Worm (Caenorhabditis elegans) whole organism, midembryonic: Measurements from ENCODE around the gene F26A1.7.

ENCODE experiments used
- T22C8.4 ChIP-seq: fragments of 200-800 bp; sonication (Bioruptor generic); IDR thresholded peaks from 2 replicates; pipeline ENCODE4 v1.3.6; 2022; ENCODE audit warnings: missing genetic modification characterization, missing compliant biosample characterization
- cog-1 ChIP-seq: sonication (generic microtip); optimal IDR thresholded peaks from 2 replicates; lab custom pipeline; 2016; ENCODE audit warnings: missing genetic modification characterization, missing compliant biosample characterization
- flt-1 ChIP-seq: fragments of 200-800 bp; sonication (Bioruptor generic); IDR thresholded peaks from 2 replicates; pipeline ENCODE4 v1.3.6; 2022; ENCODE audit warnings: missing genetic modification characterization, missing compliant biosample characterization
- klf-2 ChIP-seq: fragments of 200-800 bp; sonication (Bioruptor generic); conservative IDR thresholded peaks from 2 replicates; pipeline ENCODE4 v1.3.6; 2022; ENCODE audit warnings: missing genetic modification reagents, missing genetic modification characterization, missing compliant biosample characterization
- med-1 ChIP-seq: sonication (generic microtip); optimal IDR thresholded peaks from 2 replicates; lab custom pipeline; 2017; ENCODE audit warnings: missing genetic modification characterization, mild to moderate bottlenecking, missing compliant biosample characterization, antibody characterized with exemption, missing genetic modification reagents; ENCODE audit not compliant: insufficient read depth
- ref-1 ChIP-seq: fragments of 200-800 bp; sonication (Bioruptor generic); conservative IDR thresholded peaks from 2 replicates; pipeline ENCODE4 v1.3.6; 2022; ENCODE audit warnings: missing genetic modification reagents, missing genetic modification characterization, missing compliant biosample characterization
- tab-1 ChIP-seq: fragments of 200-800 bp; sonication (Bioruptor generic); IDR thresholded peaks from 2 replicates; pipeline ENCODE4 v1.3.6; 2022; ENCODE audit warnings: missing genetic modification characterization, missing compliant biosample characterization
- ztf-23 ChIP-seq: fragments of 200-800 bp; sonication (Bioruptor generic); IDR thresholded peaks from 2 replicates; pipeline ENCODE4 v1.3.6; 2022; ENCODE audit warnings: missing genetic modification reagents, missing genetic modification characterization, missing compliant biosample characterization
- ztf-29 ChIP-seq: fragments of 200-800 bp; sonication (Bioruptor generic); IDR thresholded peaks from 2 replicates; pipeline ENCODE4 v1.3.6; 2022; ENCODE audit warnings: missing genetic modification reagents, missing genetic modification characterization, missing compliant biosample characterization

Gene F26A1.7

ce11 chrIII:4822140-4822539 lies 2.4 kb upstream of the F26A1.7 start, which contains the start of gene F26A1.8:
F26A1.8 (minus strand) TSS chrIII:4822240.
- TF ChIP-seq T22C8.4, result no peak
- no peak for TF ChIP-seq med-1 (GFP tag; lab: Kevin White, UChicago)
- TF ChIP-seq flt-1 (GFP tag; lab: Robert Waterston, UW), result no peak
- no peak for TF ChIP-seq klf-2 (GFP tag; lab: Robert Waterston, UW)
- TF ChIP-seq ztf-23 (GFP tag; lab: Robert Waterston, UW), result no peak
- TF ChIP-seq ztf-29 (GFP tag; lab: Robert Waterston, UW), result no peak
- TF ChIP-seq cog-1 (tag; lab: Kevin White, UChicago), result no peak
- no peak for TF ChIP-seq tab-1 (GFP tag; lab: Robert Waterston, UW)
- TF ChIP-seq ref-1 (GFP tag; lab: Robert Waterston, UW), result no peak

- no peak for TF ChIP-seq ztf-23 (GFP tag; lab: Robert Waterston, UW)
- no peak for TF ChIP-seq klf-2 (GFP tag; lab: Robert Waterston, UW)
- no peak for TF ChIP-seq cog-1 (tag; lab: Kevin White, UChicago)
- TF ChIP-seq ref-1 (GFP tag; lab: Robert Waterston, UW), result no peak
- no peak for TF ChIP-seq tab-1 (GFP tag; lab: Robert Waterston, UW)
- TF ChIP-seq med-1 (GFP tag; lab: Kevin White, UChicago), result no peak
- no peak for TF ChIP-seq T22C8.4
- TF ChIP-seq ztf-29 (GFP tag; lab: Robert Waterston, UW), result no peak
- no peak for TF ChIP-seq flt-1 (GFP tag; lab: Robert Waterston, UW)
Observed at ce11 chrIII:4817240-4817639, 2.5 kb downstream of the F26A1.7 start, which contains the start of gene F26A1.4. F26A1.4 (plus strand) TSS chrIII:4817540.

- TF ChIP-seq ztf-23 (GFP tag; lab: Robert Waterston, UW), result no peak
- TF ChIP-seq T22C8.4, result no peak
- TF ChIP-seq ref-1 (GFP tag; lab: Robert Waterston, UW), result no peak
- no peak for TF ChIP-seq ztf-29 (GFP tag; lab: Robert Waterston, UW)
- TF ChIP-seq tab-1 (GFP tag; lab: Robert Waterston, UW), result no peak
- no peak for TF ChIP-seq cog-1 (tag; lab: Kevin White, UChicago)
- no peak for TF ChIP-seq med-1 (GFP tag; lab: Kevin White, UChicago)
Observed at ce11 chrIII:4814730-4815129, 5.0 kb downstream of the F26A1.7 start, which contains the start of gene arl-6. arl-6 (minus strand) TSS chrIII:4814830.

- TF ChIP-seq med-1 (GFP tag; lab: Kevin White, UChicago) (no peak), tab-1 (GFP tag; lab: Robert Waterston, UW) (no peak), T22C8.4 (no peak)
Observed at ce11 chrIII:4811195-4811594, 8.5 kb downstream of the F26A1.7 start, which contains the start of gene C38D4.7. C38D4.7 (minus strand) TSS chrIII:4811295.

ce11 chrIII:4809526-4810153 lies 10.1 kb downstream of the F26A1.7 start, which contains the start of gene pal-1:
pal-1 (minus strand) TSS chrIII:4809576.
- TF ChIP-seq ztf-29 (GFP tag; lab: Robert Waterston, UW) (no peak), flt-1 (GFP tag; lab: Robert Waterston, UW) (no peak), med-1 (GFP tag; lab: Kevin White, UChicago) (no peak), ztf-23 (GFP tag; lab: Robert Waterston, UW) (no peak), cog-1 (tag; lab: Kevin White, UChicago) (no peak), klf-2 (GFP tag; lab: Robert Waterston, UW) (no peak), ref-1 (GFP tag; lab: Robert Waterston, UW) (no peak), T22C8.4 (no peak), tab-1 (GFP tag; lab: Robert Waterston, UW) (no peak)

- no peak for TF ChIP-seq tab-1 (GFP tag; lab: Robert Waterston, UW)
- no peak for TF ChIP-seq cog-1 (tag; lab: Kevin White, UChicago)
Observed at ce11 chrIII:4808089-4808488, 11.7 kb downstream of the F26A1.7 start.

- TF ChIP-seq med-1 (GFP tag; lab: Kevin White, UChicago) (no peak), T22C8.4 (no peak)
Observed at ce11 chrIII:4806345-4806744, 13.4 kb downstream of the F26A1.7 start.

- no peak for TF ChIP-seq tab-1 (GFP tag; lab: Robert Waterston, UW)
- TF ChIP-seq flt-1 (GFP tag; lab: Robert Waterston, UW), result no peak
- TF ChIP-seq T22C8.4, result no peak
- TF ChIP-seq ztf-23 (GFP tag; lab: Robert Waterston, UW), result no peak
- TF ChIP-seq ztf-29 (GFP tag; lab: Robert Waterston, UW), result no peak
- no peak for TF ChIP-seq cog-1 (tag; lab: Kevin White, UChicago)
- no peak for TF ChIP-seq klf-2 (GFP tag; lab: Robert Waterston, UW)
- no peak for TF ChIP-seq ref-1 (GFP tag; lab: Robert Waterston, UW)
- TF ChIP-seq med-1 (GFP tag; lab: Kevin White, UChicago), result no peak
Observed at ce11 chrIII:4802707-4803106, 17.0 kb downstream of the F26A1.7 start, which contains the start of gene metl-5. metl-5 (plus strand) TSS chrIII:4803007.

- TF ChIP-seq ztf-29 (GFP tag; lab: Robert Waterston, UW) (no peak), ztf-23 (GFP tag; lab: Robert Waterston, UW) (no peak), klf-2 (GFP tag; lab: Robert Waterston, UW) (no peak)
Observed at ce11 chrIII:4796536-4796935, 23.2 kb downstream of the F26A1.7 start, which contains the start of gene tag-325. tag-325 (plus strand) TSS chrIII:4796836.

ce11 chrIII:4796039-4796438 lies 23.7 kb downstream of the F26A1.7 start:
- TF ChIP-seq tab-1 (GFP tag; lab: Robert Waterston, UW), result no peak
- 0 out of 2 replicates have a peak, but pooled peaks have one; percentile 27 for TF ChIP-seq T22C8.4
